Worm (Caenorhabditis elegans) whole organism, late embryonic: ENCODE data around the gene F31A3.5.
A peak's percentile ranks its signal among the peaks of the same experiment; 100 is the strongest.

Source experiments
- C38D4.7 ChIP-seq: fragments of 200-800 bp; sonication (Bioruptor generic); optimal IDR thresholded peaks from 2 replicates; lab custom pipeline; 2018; ENCODE audit warnings: mild to moderate bottlenecking, missing genetic modification characterization, moderate library complexity, missing compliant biosample characterization
- F13H6.1 ChIP-seq: sonication (generic microtip); optimal IDR thresholded peaks from 2 replicates; lab custom pipeline; 2016; ENCODE audit warnings: missing genetic modification characterization, missing compliant biosample characterization
- K09A11.1 ChIP-seq: sonication (generic microtip); optimal IDR thresholded peaks from 2 replicates; lab custom pipeline; 2017; ENCODE audit warnings: antibody characterized with exemption, mild to moderate bottlenecking, missing genetic modification characterization, missing compliant biosample characterization; ENCODE audit not compliant: insufficient read depth
- T23F11.4 ChIP-seq: fragments of 200-800 bp; sonication (Bioruptor generic); optimal IDR thresholded peaks from 2 replicates; lab custom pipeline; 2018; ENCODE audit warnings: mild to moderate bottlenecking, missing genetic modification characterization, missing compliant biosample characterization
- ceh-14 ChIP-seq: sonication (generic microtip); optimal IDR thresholded peaks from 2 replicates; lab custom pipeline; 2016; ENCODE audit warnings: missing genotype, missing genetic modification characterization, missing compliant biosample characterization
- ceh-18 ChIP-seq: sonication (generic microtip); optimal IDR thresholded peaks from 2 replicates; lab custom pipeline; 2016; ENCODE audit warnings: missing genetic modification characterization, missing compliant biosample characterization
- ceh-19 ChIP-seq: fragments of 200-800 bp; sonication (Bioruptor generic); optimal IDR thresholded peaks from 2 replicates; lab custom pipeline; 2018; ENCODE audit warnings: mild to moderate bottlenecking, missing genetic modification characterization, missing compliant biosample characterization
- ceh-22 ChIP-seq: sonication (generic microtip); optimal IDR thresholded peaks from 2 replicates; lab custom pipeline; 2017; ENCODE audit warnings: missing biosample characterization, missing genetic modification characterization
- ceh-34 ChIP-seq: sonication (generic microtip); optimal IDR thresholded peaks from 2 replicates; lab custom pipeline; 2016; ENCODE audit warnings: mild to moderate bottlenecking, missing genetic modification characterization, missing compliant biosample characterization
- ceh-45 ChIP-seq: fragments of 200-800 bp; sonication (Bioruptor generic); IDR thresholded peaks from 2 replicates; pipeline ENCODE4 v1.3.6; 2022; ENCODE audit warnings: missing genetic modification reagents, missing genetic modification characterization, missing compliant biosample characterization
- ceh-6 ChIP-seq: fragments of 200-800 bp; sonication (Bioruptor generic); optimal IDR thresholded peaks from 2 replicates; lab custom pipeline; 2018; ENCODE audit warnings: mild to moderate bottlenecking, missing genetic modification characterization, missing compliant biosample characterization
- che-1 ChIP-seq: sonication (generic microtip); optimal IDR thresholded peaks from 2 replicates; lab custom pipeline; 2016; ENCODE audit warnings: mild to moderate bottlenecking, missing genetic modification characterization, missing compliant biosample characterization
- dmd-4 ChIP-seq: sonication (generic microtip); optimal IDR thresholded peaks from 2 replicates; lab custom pipeline; 2016; ENCODE audit warnings: borderline replicate concordance, missing genetic modification characterization, missing compliant biosample characterization
- elt-4 ChIP-seq: sonication (generic microtip); optimal IDR thresholded peaks from 2 replicates; lab custom pipeline; 2016; ENCODE audit warnings: missing genetic modification characterization, missing compliant biosample characterization
- fkh-10 ChIP-seq: fragments of 150-350 bp; optimal IDR thresholded peaks from 2 replicates; lab custom pipeline; 2014; ENCODE audit warnings: missing biosample characterization, missing genetic modification reagents, missing genetic modification characterization
- hlh-13 ChIP-seq: fragments of 200-800 bp; sonication (Bioruptor generic); optimal IDR thresholded peaks from 2 replicates; lab custom pipeline; 2018; ENCODE audit warnings: mild to moderate bottlenecking, missing genetic modification characterization, missing compliant biosample characterization
- hlh-15 ChIP-seq: sonication (generic microtip); optimal IDR thresholded peaks from 2 replicates; lab custom pipeline; 2016; ENCODE audit warnings: missing genetic modification characterization, missing compliant biosample characterization
- hlh-30 ChIP-seq: sonication (generic microtip); optimal IDR thresholded peaks from 2 replicates; lab custom pipeline; 2017; ENCODE audit warnings: antibody characterized with exemption, missing genetic modification characterization, missing compliant biosample characterization; ENCODE audit not compliant: insufficient read depth
- lin-11 ChIP-seq: fragments of 200-800 bp; sonication (Bioruptor generic); optimal IDR thresholded peaks from 2 replicates; lab custom pipeline; 2018; ENCODE audit warnings: mild to moderate bottlenecking, missing genetic modification characterization, missing compliant biosample characterization
- nfya-1 ChIP-seq: sonication (generic microtip); optimal IDR thresholded peaks from 2 replicates; lab custom pipeline; 2017; ENCODE audit warnings: missing genetic modification characterization, mild to moderate bottlenecking, missing compliant biosample characterization, antibody characterized with exemption, moderate library complexity
- nhr-11 ChIP-seq: fragments of 150-350 bp; optimal IDR thresholded peaks from 2 replicates; lab custom pipeline; 2014; ENCODE audit warnings: missing biosample characterization, missing genetic modification characterization
- npax-4 ChIP-seq: sonication (generic microtip); optimal IDR thresholded peaks from 2 replicates; lab custom pipeline; 2016; ENCODE audit warnings: missing genetic modification characterization, missing compliant biosample characterization
- odd-2 ChIP-seq: sonication (generic microtip); optimal IDR thresholded peaks from 2 replicates; lab custom pipeline; 2017; ENCODE audit warnings: antibody characterized with exemption, mild to moderate bottlenecking, missing genetic modification characterization, missing compliant biosample characterization
- pag-3 ChIP-seq: sonication (generic microtip); optimal IDR thresholded peaks from 2 replicates; lab custom pipeline; 2016; ENCODE audit warnings: missing compliant biosample characterization, missing genetic modification characterization, borderline replicate concordance
- pha-2 ChIP-seq: sonication (generic microtip); optimal IDR thresholded peaks from 2 replicates; lab custom pipeline; 2017; ENCODE audit warnings: mild to moderate bottlenecking, missing genetic modification characterization, missing compliant biosample characterization
- pros-1 ChIP-seq: fragments of 150-350 bp; optimal IDR thresholded peaks from 2 replicates; lab custom pipeline; 2014; ENCODE audit warnings: missing biosample characterization, missing genetic modification reagents, missing genetic modification characterization
- ref-2 ChIP-seq: sonication (generic microtip); optimal IDR thresholded peaks from 2 replicates; lab custom pipeline; 2016; ENCODE audit warnings: missing genetic modification characterization, missing compliant biosample characterization
- sdc-2 ChIP-seq: sonication (generic microtip); optimal IDR thresholded peaks from 2 replicates; lab custom pipeline; 2016; ENCODE audit warnings: missing genotype, missing genetic modification characterization, missing compliant biosample characterization
- syd-9 ChIP-seq: sonication (generic microtip); optimal IDR thresholded peaks from 2 replicates; lab custom pipeline; 2016; ENCODE audit warnings: mild to moderate bottlenecking, missing genetic modification characterization, moderate library complexity, missing compliant biosample characterization
- tbx-2 ChIP-seq: sonication (generic microtip); optimal IDR thresholded peaks from 2 replicates; lab custom pipeline; 2016; ENCODE audit warnings: missing genetic modification characterization, missing compliant biosample characterization
- tbx-7 ChIP-seq: sonication (generic microtip); optimal IDR thresholded peaks from 2 replicates; lab custom pipeline; 2016; ENCODE audit warnings: missing genotype, missing genetic modification characterization, missing compliant biosample characterization
- unc-3 ChIP-seq, 2 experiments: fragments of 200-800 bp in 1 of 2; sonication (Bioruptor generic) in 1 of 2; sonication (generic microtip) in 1 of 2; conservative IDR thresholded peaks in 1 of 2; optimal IDR thresholded peaks in 1 of 2; 2 replicates each; pipeline versions ENCODE4 v1.3.6 to Lab custom; 2016 to 2022; ENCODE audit warnings: missing compliant biosample characterization in 2 of 2, missing genetic modification characterization in 2 of 2, missing genetic modification reagents in 1 of 2
- unc-42 ChIP-seq: sonication (generic microtip); optimal IDR thresholded peaks from 2 replicates; lab custom pipeline; 2016; ENCODE audit warnings: missing genotype, missing genetic modification characterization, missing compliant biosample characterization
- unc-55 ChIP-seq: sonication (generic microtip); optimal IDR thresholded peaks from 2 replicates; lab custom pipeline; 2017; ENCODE audit warnings: missing biosample characterization, missing genetic modification reagents, missing genetic modification characterization
- zip-5 ChIP-seq: sonication (generic microtip); optimal IDR thresholded peaks from 2 replicates; lab custom pipeline; 2016; ENCODE audit warnings: missing genetic modification characterization, missing compliant biosample characterization

Gene F31A3.5

DNA sequence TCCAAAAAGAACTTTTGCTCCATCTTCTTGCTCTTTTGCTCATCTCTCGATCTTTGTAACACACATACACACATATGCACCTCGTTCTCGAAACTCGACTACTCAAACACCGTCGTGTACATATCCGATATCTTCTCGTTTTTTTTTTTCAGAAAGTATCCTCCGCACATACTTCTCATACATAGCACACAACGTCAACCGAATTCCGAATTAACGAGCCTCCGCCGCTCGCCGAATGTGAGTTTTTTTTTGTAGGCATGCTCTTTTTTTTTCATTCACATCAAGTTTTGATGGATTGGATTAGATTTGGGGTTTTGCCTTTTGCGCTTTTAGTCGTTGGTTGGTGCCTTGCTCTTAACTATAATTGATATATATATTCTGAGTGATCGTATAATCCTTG lies 45.1 kb downstream of the F31A3.5 start:
- TF ChIP-seq npax-4 (no peak), ref-2 (no peak), ceh-19 (GFP tag; lab: Kevin White, UChicago) (no peak), K09A11.1 (tag; lab: Kevin White, UChicago) (no peak), elt-4 (tag; lab: Kevin White, UChicago) (no peak), dmd-4 (tag; lab: Kevin White, UChicago) (no peak), hlh-15 (no peak), pros-1 (no peak), hlh-13 (GFP tag; lab: Kevin White, UChicago) (no peak), zip-5 (tag; lab: Kevin White, UChicago) (no peak), tbx-2 (tag; lab: Kevin White, UChicago) (no peak), nhr-11 (tag; lab: Kevin White, UChicago) (no peak), F13H6.1 (tag; lab: Kevin White, UChicago) (no peak), fkh-10 (GFP tag; lab: Kevin White, UChicago) (no peak), C38D4.7 (no peak), ceh-6 (GFP tag; lab: Kevin White, UChicago) (no peak)

- no peak for TF ChIP-seq che-1 (tag; lab: Kevin White, UChicago)
- TF ChIP-seq sdc-2 = no peak
- no peak for TF ChIP-seq pha-2 (tag; lab: Kevin White, UChicago)
- TF ChIP-seq F13H6.1 (tag; lab: Kevin White, UChicago) = no peak
- TF ChIP-seq ceh-45 (GFP tag; lab: Robert Waterston, UW) = no peak
- no peak for TF ChIP-seq pag-3
- no peak for TF ChIP-seq ceh-22 (tag; lab: Kevin White, UChicago)
- TF ChIP-seq dmd-4 (tag; lab: Kevin White, UChicago) = no peak
- no peak for TF ChIP-seq elt-4 (tag; lab: Kevin White, UChicago)
- no peak for TF ChIP-seq tbx-7 (tag; lab: Kevin White, UChicago)
- TF ChIP-seq K09A11.1 (tag; lab: Kevin White, UChicago) = no peak
- no peak for TF ChIP-seq ceh-14
- TF ChIP-seq ceh-34 (tag; lab: Kevin White, UChicago) = no peak
- TF ChIP-seq hlh-13 (GFP tag; lab: Kevin White, UChicago) = no peak
- TF ChIP-seq T23F11.4 (GFP tag; lab: Kevin White, UChicago) = no peak
- no peak for TF ChIP-seq zip-5 (tag; lab: Kevin White, UChicago)
- TF ChIP-seq hlh-30 (tag; lab: Kevin White, UChicago) = no peak
- TF ChIP-seq odd-2 = no peak
- TF ChIP-seq unc-3 (GFP tag; conservative IDR thresholded peaks at IDR 0.05; lab: Robert Waterston, UW) = no peak
- TF ChIP-seq unc-3 (tag; optimal IDR thresholded peaks at IDR 0.05; lab: Kevin White, UChicago) = no peak
These were observed 45.5 kb downstream of the F31A3.5 start for ce11 chrX:17517872-17518271.

- TF ChIP-seq K09A11.1 (tag; lab: Kevin White, UChicago) = no peak
- TF ChIP-seq unc-42 (tag; lab: Kevin White, UChicago) = no peak
- no peak for TF ChIP-seq hlh-30 (tag; lab: Kevin White, UChicago)
- TF ChIP-seq hlh-13 (GFP tag; lab: Kevin White, UChicago) = no peak
- TF ChIP-seq unc-55 (GFP tag; lab: Kevin White, UChicago) = no peak
- peak; percentile 20 for TF ChIP-seq ceh-18
- TF ChIP-seq nfya-1 (tag; lab: Kevin White, UChicago) = peak; percentile 6
- no peak for TF ChIP-seq ceh-45 (GFP tag; lab: Robert Waterston, UW)
These were observed 46.5 kb downstream of the F31A3.5 start for ce11 chrX:17516941-17517340.

ce11 chrX:17516461-17516860 lies 46.9 kb downstream of the F31A3.5 start:
- TF ChIP-seq zip-5 (tag; lab: Kevin White, UChicago) = no peak
- TF ChIP-seq syd-9 = no peak
- TF ChIP-seq unc-3 (GFP tag; conservative IDR thresholded peaks at IDR 0.05; lab: Robert Waterston, UW) = no peak
- no peak for TF ChIP-seq unc-3 (tag; optimal IDR thresholded peaks at IDR 0.05; lab: Kevin White, UChicago)
- no peak for TF ChIP-seq ref-2
- no peak for TF ChIP-seq lin-11
